Fruit fly (Drosophila melanogaster) whole organism, embryonic: ENCODE measurements around the gene Dlip1.

Experiments
- Ada2b ChIP-seq: fragments of 200-800 bp; sonication (Bioruptor generic); IDR thresholded peaks from 2 replicates; pipeline ENCODE4 v1.3.6; 2022; ENCODE audit warnings: missing biosample characterization, missing genetic modification characterization
- Antp ChIP-seq: fragments of 200-800 bp; sonication (Bioruptor generic); optimal IDR thresholded peaks from 3 replicates; lab custom pipeline; 2016; ENCODE audit warnings: missing biosample characterization, missing genetic modification characterization
- Blimp-1 ChIP-seq: fragments of 200-800 bp; sonication (Bioruptor generic); optimal IDR thresholded peaks from 3 replicates; lab custom pipeline; 2018; ENCODE audit warnings: missing biosample characterization, missing genetic modification characterization, mild to moderate bottlenecking, moderate library complexity, missing genetic modification reagents
- CG10959 ChIP-seq: fragments of 200-800 bp; sonication (Bioruptor generic); IDR thresholded peaks from 2 replicates; pipeline ENCODE4 v1.3.6; 2022; ENCODE audit warnings: missing biosample characterization, missing genetic modification characterization
- CG11398 ChIP-seq: fragments of 200-800 bp; sonication (Bioruptor generic); optimal IDR thresholded peaks from 2 replicates; lab custom pipeline; 2016; ENCODE audit warnings: missing biosample characterization, missing genetic modification characterization
- CG12104 ChIP-seq: fragments of 200-800 bp; sonication (Bioruptor generic); optimal IDR thresholded peaks from 3 replicates; lab custom pipeline; 2016; ENCODE audit warnings: missing biosample characterization, missing genetic modification characterization
- CG14050 ChIP-seq: fragments of 200-800 bp; sonication (Bioruptor generic); IDR thresholded peaks from 3 replicates; pipeline ENCODE4 v1.3.6; 2022; ENCODE audit warnings: missing biosample characterization, missing genetic modification characterization
- CG17385 ChIP-seq: fragments of 200-800 bp; sonication (Bioruptor generic); optimal IDR thresholded peaks from 3 replicates; lab custom pipeline; 2018; ENCODE audit warnings: missing biosample characterization, mild to moderate bottlenecking, missing genetic modification characterization
- CG17912 ChIP-seq: fragments of 200-800 bp; sonication (Bioruptor generic); optimal IDR thresholded peaks from 2 replicates; lab custom pipeline; 2018; ENCODE audit warnings: missing biosample characterization, mild to moderate bottlenecking, missing genetic modification characterization
- CG1792 ChIP-seq: fragments of 200-800 bp; sonication (Bioruptor generic); optimal IDR thresholded peaks from 2 replicates; lab custom pipeline; 2016; ENCODE audit warnings: missing biosample characterization, missing genetic modification characterization
- CG34422 ChIP-seq: fragments of 200-800 bp; sonication (Bioruptor generic); IDR thresholded peaks from 3 replicates; pipeline ENCODE4 v1.3.6; 2022; ENCODE audit warnings: missing biosample characterization, missing genetic modification characterization
- CG4707 ChIP-seq: fragments of 200-800 bp; sonication (Bioruptor generic); optimal IDR thresholded peaks from 2 replicates; lab custom pipeline; 2018; ENCODE audit warnings: missing biosample characterization, mild to moderate bottlenecking, missing genetic modification characterization, moderate library complexity
- CG6813 ChIP-seq: fragments of 200-800 bp; sonication (Bioruptor generic); optimal IDR thresholded peaks from 2 replicates; lab custom pipeline; 2017; ENCODE audit warnings: missing biosample characterization, missing genetic modification characterization, mild to moderate bottlenecking, moderate library complexity, missing genetic modification reagents
- CG6854 ChIP-seq: fragments of 200-800 bp; sonication (Bioruptor generic); optimal IDR thresholded peaks from 3 replicates; lab custom pipeline; 2017; ENCODE audit warnings: missing biosample characterization, mild to moderate bottlenecking, missing genetic modification characterization
- CG7372 ChIP-seq: fragments of 200-800 bp; sonication (Bioruptor generic); IDR thresholded peaks from 2 replicates; pipeline ENCODE4 v1.3.6; 2022; ENCODE audit warnings: missing biosample characterization, missing genetic modification characterization
- CG9609 ChIP-seq: fragments of 200-800 bp; sonication (Bioruptor generic); optimal IDR thresholded peaks from 3 replicates; lab custom pipeline; 2016; ENCODE audit warnings: missing biosample characterization, missing genetic modification characterization
- CG9727 ChIP-seq: fragments of 200-800 bp; sonication (Bioruptor generic); optimal IDR thresholded peaks from 3 replicates; lab custom pipeline; 2017; ENCODE audit warnings: missing biosample characterization, mild to moderate bottlenecking, missing genetic modification characterization
- CkIIα-i1 ChIP-seq: fragments of 200-800 bp; sonication (Bioruptor generic); IDR thresholded peaks from 2 replicates; pipeline ENCODE4 v1.3.6; 2022; ENCODE audit warnings: missing biosample characterization, missing genetic modification characterization
- Dip3 ChIP-seq: fragments of 200-800 bp; sonication (Bioruptor generic); optimal IDR thresholded peaks from 3 replicates; lab custom pipeline; 2016; ENCODE audit warnings: missing biosample characterization, missing genetic modification characterization
- Dp ChIP-seq: fragments of 200-800 bp; sonication (Bioruptor generic); optimal IDR thresholded peaks from 2 replicates; lab custom pipeline; 2018; ENCODE audit warnings: missing biosample characterization, mild to moderate bottlenecking, missing genetic modification characterization, moderate library complexity
- Eip74EF ChIP-seq, 2 experiments: fragments of 200-800 bp in 1 of 2; fragments of >200 bp in 1 of 2; sonication (Bioruptor generic) in 1 of 2; optimal IDR thresholded peaks; 2 replicates each; lab custom pipeline; 2017 to 2019; ENCODE audit warnings: missing biosample characterization in 2 of 2, missing genetic modification characterization in 2 of 2, mild to moderate bottlenecking in 1 of 2, moderate library complexity in 1 of 2
- Hand ChIP-seq: fragments of 200-800 bp; sonication (Bioruptor generic); optimal IDR thresholded peaks from 2 replicates; lab custom pipeline; 2017; ENCODE audit warnings: mild to moderate bottlenecking, missing biosample characterization, missing genetic modification reagents, missing genetic modification characterization
- Hmr ChIP-seq: fragments of 200-800 bp; sonication (Bioruptor generic); optimal IDR thresholded peaks from 3 replicates; lab custom pipeline; 2017; ENCODE audit warnings: mild to moderate bottlenecking, missing biosample characterization, missing genetic modification reagents, missing genetic modification characterization
- Meics ChIP-seq: fragments of 200-800 bp; sonication (Bioruptor generic); optimal IDR thresholded peaks from 2 replicates; lab custom pipeline; 2017; ENCODE audit warnings: missing biosample characterization, mild to moderate bottlenecking, missing genetic modification characterization
- Nf-YB ChIP-seq: fragments of 200-800 bp; sonication (Bioruptor generic); optimal IDR thresholded peaks from 3 replicates; lab custom pipeline; 2019; ENCODE audit warnings: missing biosample characterization, mild to moderate bottlenecking, missing genetic modification characterization, moderate library complexity
- Optix ChIP-seq: fragments of 200-800 bp; sonication (Bioruptor generic); IDR thresholded peaks from 3 replicates; pipeline ENCODE4 v1.3.6; 2022; ENCODE audit warnings: missing biosample characterization, missing genetic modification characterization
- Side ChIP-seq: fragments of 200-800 bp; sonication (Bioruptor generic); optimal IDR thresholded peaks from 2 replicates; lab custom pipeline; 2016; ENCODE audit warnings: missing biosample characterization, missing genetic modification characterization
- Sin3A ChIP-seq: fragments of >200 bp; optimal IDR thresholded peaks from 2 replicates; lab custom pipeline; 2018
- YL-1 ChIP-seq: fragments of 200-800 bp; sonication (Bioruptor generic); optimal IDR thresholded peaks from 3 replicates; lab custom pipeline; 2017; ENCODE audit warnings: missing biosample characterization, mild to moderate bottlenecking, missing genetic modification characterization
- abd-A ChIP-seq: fragments of 200-800 bp; sonication (Bioruptor generic); optimal IDR thresholded peaks from 3 replicates; lab custom pipeline; 2019; ENCODE audit warnings: missing biosample characterization, mild to moderate bottlenecking, missing genetic modification characterization, moderate library complexity
- aop ChIP-seq: fragments of 200-800 bp; sonication (Bioruptor generic); IDR thresholded peaks from 2 replicates; pipeline ENCODE4 v1.3.6; 2022; ENCODE audit warnings: missing biosample characterization, missing genetic modification characterization
- en ChIP-seq: fragments of 200-800 bp; sonication (Bioruptor generic); optimal IDR thresholded peaks from 2 replicates; lab custom pipeline; 2016; ENCODE audit warnings: missing biosample characterization, missing genetic modification characterization
- fd64A ChIP-seq: fragments of 200-800 bp; sonication (Bioruptor generic); optimal IDR thresholded peaks from 3 replicates; lab custom pipeline; 2018; ENCODE audit warnings: missing biosample characterization, mild to moderate bottlenecking, missing genetic modification characterization
- gfzf ChIP-seq: fragments of 200-800 bp; sonication (Bioruptor generic); optimal IDR thresholded peaks from 2 replicates; lab custom pipeline; 2016; ENCODE audit warnings: missing biosample characterization, mild to moderate bottlenecking, missing genetic modification characterization, moderate library complexity
- grn ChIP-seq: fragments of 200-800 bp; sonication (Bioruptor generic); optimal IDR thresholded peaks from 3 replicates; lab custom pipeline; 2017; ENCODE audit warnings: missing biosample characterization, missing genetic modification characterization
- h ChIP-seq: fragments of >200 bp; optimal IDR thresholded peaks from 2 replicates; lab custom pipeline; 2017
- her ChIP-seq: fragments of 200-800 bp; sonication (Bioruptor generic); optimal IDR thresholded peaks from 2 replicates; lab custom pipeline; 2016; ENCODE audit warnings: missing biosample characterization, missing genetic modification characterization
- ind ChIP-seq: fragments of 200-800 bp; sonication (Bioruptor generic); optimal IDR thresholded peaks from 3 replicates; lab custom pipeline; 2016; ENCODE audit warnings: missing biosample characterization, missing genetic modification characterization
- ken ChIP-seq: fragments of 200-800 bp; sonication (Bioruptor generic); IDR thresholded peaks from 3 replicates; pipeline ENCODE4 v1.3.6; 2022; ENCODE audit warnings: missing biosample characterization, missing genetic modification characterization
- kni ChIP-seq: fragments of 200-800 bp; sonication (Bioruptor generic); optimal IDR thresholded peaks from 3 replicates; lab custom pipeline; 2017; ENCODE audit warnings: mild to moderate bottlenecking, missing biosample characterization, missing genetic modification reagents, missing genetic modification characterization
- peb ChIP-seq: fragments of 200-800 bp; sonication (Bioruptor generic); IDR thresholded peaks from 2 replicates; pipeline ENCODE4 v1.3.6; 2022; ENCODE audit warnings: missing biosample characterization, missing genetic modification characterization
- pfk ChIP-seq: fragments of 200-800 bp; sonication (Bioruptor generic); optimal IDR thresholded peaks from 2 replicates; lab custom pipeline; 2018; ENCODE audit warnings: missing biosample characterization, mild to moderate bottlenecking, missing genetic modification characterization, moderate library complexity
- pnt ChIP-seq: fragments of 200-800 bp; sonication (Bioruptor generic); optimal IDR thresholded peaks from 3 replicates; lab custom pipeline; 2016; ENCODE audit warnings: missing biosample characterization, missing genetic modification characterization
- pros ChIP-seq: fragments of 200-800 bp; sonication (Bioruptor generic); optimal IDR thresholded peaks from 3 replicates; lab custom pipeline; 2019; ENCODE audit warnings: missing biosample characterization, mild to moderate bottlenecking, missing genetic modification characterization, moderate library complexity
- salm ChIP-seq: fragments of 200-800 bp; sonication (Bioruptor generic); optimal IDR thresholded peaks from 2 replicates; lab custom pipeline; 2018; ENCODE audit warnings: missing biosample characterization, mild to moderate bottlenecking, missing genetic modification characterization
- sc ChIP-seq, 3 experiments: fragments of >200 bp in 2 of 3; fragments of 200-800 bp in 1 of 3; sonication (Bioruptor generic) in 1 of 3; optimal IDR thresholded peaks; 2 replicates in 2 of 3; 3 replicates in 1 of 3; lab custom pipeline; 2017; ENCODE audit warnings: mild to moderate bottlenecking in 1 of 3, missing biosample characterization in 1 of 3, missing genetic modification characterization in 1 of 3, missing genetic modification reagents in 1 of 3
- slou ChIP-seq: fragments of 200-800 bp; sonication (Bioruptor generic); optimal IDR thresholded peaks from 3 replicates; lab custom pipeline; 2016; ENCODE audit warnings: missing biosample characterization, missing genetic modification characterization
- tup ChIP-seq: fragments of 200-800 bp; sonication (Bioruptor generic); optimal IDR thresholded peaks from 2 replicates; lab custom pipeline; 2016; ENCODE audit warnings: missing biosample characterization, mild to moderate bottlenecking, missing genetic modification characterization, moderate library complexity
- wek ChIP-seq: fragments of 200-800 bp; sonication (Bioruptor generic); optimal IDR thresholded peaks from 3 replicates; lab custom pipeline; 2018; ENCODE audit warnings: missing biosample characterization, mild to moderate bottlenecking, missing genetic modification characterization, moderate library complexity

Dlip1 gene

dm6 chrX:9201866-9202681 is 43.7 kb downstream of the Dlip1 start (continued):
- TF ChIP-seq CG7372, result peak; percentile 85
- no peak for TF ChIP-seq CG17912
- TF ChIP-seq h (lab: Kevin White, UChicago), result no peak
- no peak for TF ChIP-seq aop (GFP tag; lab: Robert Waterston, UW)
- peak in 1 of 2 experiments; percentile 31 for TF ChIP-seq Eip74EF (GFP tag; optimal IDR thresholded peaks at IDR 0.05; lab: Kevin White, UChicago)
- TF ChIP-seq CG9609, result peak; percentile 37
- peak; percentile 85 for TF ChIP-seq CG34422 (GFP tag; lab: Robert Waterston, UW)
- TF ChIP-seq Optix (GFP tag; lab: Robert Waterston, UW), result peak; percentile 45; the same call in 1 of the 3 replicates
- peak; percentile 68 for TF ChIP-seq CG6813 (GFP tag; lab: Kevin White, UChicago)
- TF ChIP-seq Meics, result peak; percentile 93
- TF ChIP-seq CG4707 (GFP tag; lab: Kevin White, UChicago), result no peak
- no peak for TF ChIP-seq en (GFP tag; lab: Kevin White, UChicago)
- peak; percentile 79 for TF ChIP-seq Ada2b (GFP tag; lab: Robert Waterston, UW)
- TF ChIP-seq slou (GFP tag; lab: Kevin White, UChicago), result no peak
- TF ChIP-seq CG6854 (GFP tag; lab: Kevin White, UChicago), result peak; percentile 59
- peak; percentile 10 for TF ChIP-seq salm
- no peak for TF ChIP-seq pros (GFP tag; lab: Kevin White, UChicago)
- peak; percentile 66 for TF ChIP-seq CG14050
- peak; percentile 82 for TF ChIP-seq ken (GFP tag; lab: Robert Waterston, UW)
- no peak for TF ChIP-seq CG1792 (GFP tag; lab: Kevin White, UChicago)
- no peak for TF ChIP-seq tup (GFP tag; lab: Kevin White, UChicago)
- TF ChIP-seq grn (GFP tag; lab: Kevin White, UChicago), result peak; percentile 57
- peak; percentile 51 for TF ChIP-seq ind (GFP tag; lab: Kevin White, UChicago)
- TF ChIP-seq pfk (GFP tag; lab: Kevin White, UChicago), result no peak
- TF ChIP-seq her (GFP tag; lab: Kevin White, UChicago), result no peak
- TF ChIP-seq CG9727 (GFP tag; lab: Kevin White, UChicago), result peak; percentile 78
- TF ChIP-seq CG10959, result 0 out of 2 replicates have a peak, but pooled peaks have one; percentile 38
- peak; percentile 51 for TF ChIP-seq Blimp-1 (GFP tag; lab: Kevin White, UChicago)
- TF ChIP-seq peb, result no peak
- no peak for TF ChIP-seq Dp (GFP tag; lab: Kevin White, UChicago)
- no peak for TF ChIP-seq fd64A
- TF ChIP-seq Hand (GFP tag; lab: Kevin White, UChicago), result peak; percentile 72
- no peak for TF ChIP-seq Sin3A
- TF ChIP-seq CG17385, result peak; percentile 69
- TF ChIP-seq Hmr (GFP tag; lab: Kevin White, UChicago), result peak; percentile 90
- no peak for TF ChIP-seq gfzf (GFP tag; lab: Kevin White, UChicago)
- no peak for TF ChIP-seq YL-1 (GFP tag; lab: Kevin White, UChicago)
- TF ChIP-seq wek (GFP tag; lab: Kevin White, UChicago), result no peak
- TF ChIP-seq CG11398 (GFP tag; lab: Kevin White, UChicago), result no peak
- peak; percentile 58 for TF ChIP-seq Nf-YB (GFP tag; lab: Kevin White, UChicago)
- no peak for TF ChIP-seq pnt (GFP tag; lab: Kevin White, UChicago)
- peak; percentile 43 for TF ChIP-seq CG12104 (GFP tag; lab: Kevin White, UChicago)
- peak; percentile 57 for TF ChIP-seq Dip3
- TF ChIP-seq sc (optimal IDR thresholded peaks at IDR 0.05; lab: Kevin White, UChicago), result no peak
- no peak for TF ChIP-seq sc (GFP tag; optimal IDR thresholded peaks at IDR 0.05; lab: Kevin White, UChicago)
- TF ChIP-seq Side (GFP tag; lab: Kevin White, UChicago), result no peak
- TF ChIP-seq abd-A (tag; lab: Kevin White, UChicago), result no peak
- peak; percentile 54; the same call in 1 of the 2 replicates for TF ChIP-seq CkIIα-i1 (GFP tag; lab: Robert Waterston, UW)
- no peak for TF ChIP-seq Antp (GFP tag; lab: Kevin White, UChicago)
- no peak for TF ChIP-seq kni (GFP tag; lab: Kevin White, UChicago)
